Fruit fly (Drosophila melanogaster): ENCODE results near the gene CG14720.

- TF ChIP-seq CG34406 (GFP tag; optimal IDR thresholded peaks at IDR 0.05) (no peak), Hr39 (GFP tag; optimal IDR thresholded peaks at IDR 0.05) (no peak), Met (GFP tag; optimal IDR thresholded peaks at IDR 0.05) (no peak), cyc (GFP tag; optimal IDR thresholded peaks at IDR 0.05) (no peak), CG9139 (GFP tag; optimal IDR thresholded peaks at IDR 0.05) (no peak), CG6163 (GFP tag; IDR thresholded peaks at IDR 0.05) (no peak)
Measured at dm6 chr3R:11759971-11760370, 48.5 kb downstream of the CG14720 start.
